Fruit fly (Drosophila melanogaster) whole organism, wandering third instar larva: ENCODE data around the gene Fas3.

Source experiments
- Abd-B ChIP-seq: fragments of >200 bp; optimal IDR thresholded peaks from 2 replicates; lab custom pipeline; 2017; ENCODE audit warnings: missing biosample characterization, missing genetic modification characterization
- CG32264 ChIP-seq: fragments of 200-800 bp; sonication (Bioruptor generic); optimal IDR thresholded peaks from 2 replicates; lab custom pipeline; 2016; ENCODE audit warnings: missing biosample characterization, missing genetic modification characterization
- CG9705 ChIP-seq: fragments of 200-800 bp; sonication (Bioruptor generic); optimal IDR thresholded peaks from 2 replicates; lab custom pipeline; 2018; ENCODE audit warnings: missing biosample characterization, mild to moderate bottlenecking, missing genetic modification characterization
- CrebA ChIP-seq: fragments of 200-800 bp; sonication (Bioruptor generic); optimal IDR thresholded peaks from 2 replicates; lab custom pipeline; 2016; ENCODE audit warnings: missing biosample characterization, mild to moderate bottlenecking, missing genetic modification characterization, borderline replicate concordance
- Dfd ChIP-seq: fragments of >200 bp; optimal IDR thresholded peaks from 2 replicates; lab custom pipeline; 2017; ENCODE audit warnings: missing biosample characterization, missing genetic modification characterization
- Dif ChIP-seq: fragments of 200-275, 200-300 bp; sonication (Bioruptor generic); optimal IDR thresholded peaks from 2 replicates; lab custom pipeline; 2018; ENCODE audit warnings: missing biosample characterization, missing genetic modification characterization; ENCODE audit not compliant: partially characterized antibody
- GATAd ChIP-seq: sonication (Bioruptor generic); optimal IDR thresholded peaks from 2 replicates; lab custom pipeline; 2016; ENCODE audit warnings: missing biosample characterization, missing genetic modification characterization
- HLH106 ChIP-seq: fragments of 200-800 bp; optimal IDR thresholded peaks from 3 replicates; lab custom pipeline; 2019; ENCODE audit warnings: missing biosample characterization, mild to moderate bottlenecking, missing genetic modification characterization, moderate library complexity
- Hnf4 ChIP-seq: fragments of 200-800 bp; sonication (Bioruptor generic); optimal IDR thresholded peaks from 2 replicates; lab custom pipeline; 2016; ENCODE audit warnings: missing biosample characterization, mild to moderate bottlenecking, missing genetic modification characterization
- Hr78 ChIP-seq: fragments of >200 bp; optimal IDR thresholded peaks from 2 replicates; lab custom pipeline; 2017; ENCODE audit warnings: missing biosample characterization, missing genetic modification characterization
- Hr83 ChIP-seq: fragments of 200-300 bp; sonication (Bioruptor generic); optimal IDR thresholded peaks from 2 replicates; lab custom pipeline; 2016; ENCODE audit warnings: missing biosample characterization, mild to moderate bottlenecking, missing genetic modification characterization, moderate library complexity; ENCODE audit not compliant: poor library complexity, severe bottlenecking
- Jra ChIP-seq: sonication (Bioruptor generic); optimal IDR thresholded peaks from 2 replicates; lab custom pipeline; 2016; ENCODE audit warnings: missing biosample characterization, missing genetic modification characterization
- Mio ChIP-seq: sonication (Bioruptor generic); optimal IDR thresholded peaks from 2 replicates; lab custom pipeline; 2016; ENCODE audit warnings: missing biosample characterization, missing genetic modification characterization
- Myc ChIP-seq: fragments of >200 bp; optimal IDR thresholded peaks from 2 replicates; lab custom pipeline; 2017
- N ChIP-seq: fragments of >200 bp; optimal IDR thresholded peaks from 2 replicates; lab custom pipeline; 2018; ENCODE audit warnings: missing biosample characterization, missing external identifiers, missing genetic modification characterization
- OdsH ChIP-seq: fragments of 200-800 bp; sonication (Bioruptor generic); optimal IDR thresholded peaks from 2 replicates; lab custom pipeline; 2016; ENCODE audit warnings: missing biosample characterization, mild to moderate bottlenecking, missing genetic modification characterization
- Rel ChIP-seq, 2 experiments: fragments of 200-800 bp; sonication (Bioruptor generic) in 1 of 2; optimal IDR thresholded peaks; 2 replicates in 1 of 2; 3 replicates in 1 of 2; lab custom pipeline; 2016 to 2019; ENCODE audit warnings: mild to moderate bottlenecking in 2 of 2, missing biosample characterization in 2 of 2, missing genetic modification characterization in 2 of 2, moderate library complexity in 1 of 2
- Sp1 ChIP-seq: fragments of 200-800 bp; sonication (Bioruptor generic); optimal IDR thresholded peaks from 3 replicates; lab custom pipeline; 2019; ENCODE audit warnings: missing biosample characterization, mild to moderate bottlenecking, missing genetic modification characterization, moderate library complexity
- Vsx2 ChIP-seq: fragments of 200-300, 225-300 bp; sonication (Bioruptor generic); optimal IDR thresholded peaks from 2 replicates; lab custom pipeline; 2018; ENCODE audit warnings: missing biosample characterization, missing genetic modification characterization; ENCODE audit not compliant: partially characterized antibody
- br ChIP-seq: fragments of 200-800 bp; sonication (Bioruptor generic); optimal IDR thresholded peaks from 2 replicates; lab custom pipeline; 2016; ENCODE audit warnings: missing biosample characterization, missing genetic modification characterization
- brk ChIP-seq: fragments of 200-800 bp; sonication (Bioruptor generic); optimal IDR thresholded peaks from 2 replicates; lab custom pipeline; 2016; ENCODE audit warnings: missing biosample characterization, mild to moderate bottlenecking, missing genetic modification characterization
- dl ChIP-seq, 2 experiments: fragments of 175-275, 200-275 bp in 1 of 2; fragments of 200-275 bp in 1 of 2; sonication (Bioruptor generic); optimal IDR thresholded peaks; lab custom pipeline; 2018; ENCODE audit warnings: mild to moderate bottlenecking in 2 of 2, missing biosample characterization in 2 of 2, missing genetic modification characterization in 2 of 2, moderate library complexity in 2 of 2; ENCODE audit not compliant: partially characterized antibody in 2 of 2, insufficient read depth in 1 of 2
- dmrt93B ChIP-seq: fragments of 200-800 bp; sonication (Bioruptor generic); optimal IDR thresholded peaks from 2 replicates; lab custom pipeline; 2018; ENCODE audit warnings: missing biosample characterization, mild to moderate bottlenecking, missing genetic modification characterization
- dsf ChIP-seq: sonication (Bioruptor generic); optimal IDR thresholded peaks from 2 replicates; lab custom pipeline; 2016; ENCODE audit warnings: missing biosample characterization, missing genetic modification characterization, borderline replicate concordance
- ey ChIP-seq: fragments of 200-800 bp; sonication (Bioruptor generic); optimal IDR thresholded peaks from 2 replicates; lab custom pipeline; 2016; ENCODE audit warnings: missing biosample characterization, missing genetic modification characterization
- foxo ChIP-seq, 2 experiments: fragments of 200-800 bp; sonication (Bioruptor generic); optimal IDR thresholded peaks; 2 replicates in 1 of 2; 3 replicates in 1 of 2; lab custom pipeline; 2016 to 2017; ENCODE audit warnings: missing biosample characterization in 2 of 2, missing genetic modification characterization in 2 of 2
- fru ChIP-seq: fragments of 200-800 bp; sonication (Bioruptor generic); optimal IDR thresholded peaks from 3 replicates; lab custom pipeline; 2016; ENCODE audit warnings: missing biosample characterization, mild to moderate bottlenecking, missing genetic modification characterization
- h ChIP-seq: fragments of 200-800 bp; sonication (Bioruptor generic); optimal IDR thresholded peaks from 3 replicates; lab custom pipeline; 2016; ENCODE audit warnings: missing biosample characterization, mild to moderate bottlenecking, missing genetic modification characterization
- jim ChIP-seq: fragments of 175-275, 200-325 bp; sonication (Bioruptor generic); optimal IDR thresholded peaks from 2 replicates; lab custom pipeline; 2016; ENCODE audit warnings: missing biosample characterization, mild to moderate bottlenecking, missing genetic modification characterization
- lola ChIP-seq: fragments of >200 bp; optimal IDR thresholded peaks from 2 replicates; lab custom pipeline; 2017; ENCODE audit warnings: missing biosample characterization, missing genetic modification characterization
- pan ChIP-seq: fragments of >200 bp; optimal IDR thresholded peaks from 2 replicates; lab custom pipeline; 2017
- psq ChIP-seq: fragments of 200-800 bp; sonication (Bioruptor generic); optimal IDR thresholded peaks from 3 replicates; lab custom pipeline; 2017; ENCODE audit warnings: missing biosample characterization, mild to moderate bottlenecking, missing genetic modification characterization, moderate library complexity
- rgr ChIP-seq: fragments of 200-800 bp; sonication (Bioruptor generic); optimal IDR thresholded peaks from 3 replicates; lab custom pipeline; 2016; ENCODE audit warnings: missing biosample characterization, mild to moderate bottlenecking, missing genetic modification characterization
- sage ChIP-seq: fragments of 200-800 bp; sonication (Bioruptor generic); optimal IDR thresholded peaks from 2 replicates; lab custom pipeline; 2016; ENCODE audit warnings: missing biosample characterization, mild to moderate bottlenecking, missing genetic modification characterization
- sv ChIP-seq: fragments of 200-800 bp; sonication (Bioruptor generic); optimal IDR thresholded peaks from 3 replicates; lab custom pipeline; 2016; ENCODE audit warnings: missing biosample characterization, missing genetic modification characterization
- tai ChIP-seq: sonication (Bioruptor generic); optimal IDR thresholded peaks from 2 replicates; lab custom pipeline; 2016; ENCODE audit warnings: missing biosample characterization, missing genetic modification characterization
- usp ChIP-seq: fragments of >200 bp; optimal IDR thresholded peaks from 2 replicates; lab custom pipeline; 2017; ENCODE audit warnings: missing biosample characterization, missing genetic modification characterization
- woc ChIP-seq: sonication (Bioruptor generic); optimal IDR thresholded peaks from 2 replicates; lab custom pipeline; 2016; ENCODE audit warnings: missing biosample characterization, mild to moderate bottlenecking, missing genetic modification characterization

The Fas3 gene

DNA sequence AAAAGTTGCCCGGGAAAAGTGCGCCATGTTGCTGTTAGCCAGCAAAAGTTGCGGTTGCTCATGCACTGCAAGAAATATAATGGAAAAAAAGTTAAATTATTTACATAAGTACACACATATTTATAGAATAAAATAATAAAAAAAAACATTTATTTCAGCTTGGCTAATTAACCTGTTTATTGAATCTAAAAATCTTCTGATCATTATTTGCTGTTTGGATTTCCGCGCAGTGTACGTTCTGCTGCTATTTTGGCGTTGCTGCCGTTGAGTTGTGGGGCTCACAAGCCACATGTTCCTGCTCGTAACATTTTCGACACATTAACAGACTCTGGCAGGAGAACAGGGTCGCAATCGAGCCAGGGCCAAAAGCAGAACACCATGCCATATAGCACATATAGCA, 9.4 kb upstream of the Fas3 start (continued):
- no peak for TF ChIP-seq CG32264 (GFP tag; lab: Kevin White, UChicago)
- TF ChIP-seq Dfd (GFP tag; lab: Kevin White, UChicago) = no peak
- TF ChIP-seq Mio (GFP tag; lab: Kevin White, UChicago) = no peak
- peak; percentile 38 for TF ChIP-seq Jra (GFP tag; lab: Kevin White, UChicago)
- TF ChIP-seq, all 38 proteins: peak for 21

DNA sequence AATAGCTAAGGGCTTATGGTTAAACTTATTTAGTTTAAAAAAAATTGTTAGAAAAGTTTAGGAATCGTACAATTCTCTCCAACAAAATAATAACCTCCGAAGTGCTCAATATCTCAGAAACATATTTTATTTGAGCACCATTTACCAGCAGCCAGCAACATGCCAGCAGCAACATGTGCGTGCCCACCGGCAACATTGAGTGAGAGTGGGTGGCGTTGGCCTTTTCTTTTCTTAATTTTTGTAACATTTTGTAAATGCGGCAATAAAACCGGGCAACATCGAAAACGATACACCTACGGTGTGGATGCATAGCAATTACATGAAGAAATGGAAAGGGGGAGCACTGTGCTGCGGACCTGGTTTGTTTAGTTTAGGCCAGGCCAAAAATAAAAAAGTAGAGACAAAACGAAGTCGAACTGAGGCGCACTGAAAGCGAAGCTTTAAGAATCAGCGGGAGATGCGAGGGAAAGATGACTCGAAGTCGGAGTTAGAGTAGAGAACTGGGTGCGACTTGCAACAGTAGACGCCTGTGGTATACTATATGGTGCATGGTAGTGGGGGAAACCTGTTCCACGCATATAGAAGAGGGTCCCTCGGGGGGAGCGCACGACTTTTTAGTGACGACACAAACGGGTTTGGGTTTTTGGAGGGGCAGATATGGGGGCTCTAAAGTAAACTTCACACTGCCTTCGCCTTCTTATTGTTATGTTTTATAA, 8.2 kb upstream of the Fas3 start:
- TF ChIP-seq Dif (GFP tag; lab: Kevin White, UChicago) (peak; percentile 86), CrebA (GFP tag; lab: Kevin White, UChicago) (peak; percentile 53), OdsH (GFP tag; lab: Kevin White, UChicago) (no peak), Rel (GFP tag; optimal IDR thresholded peaks at IDR 0.05; lab: Kevin White, UChicago) (no peak), Rel (tag; optimal IDR thresholded peaks at IDR 0.05; lab: Kevin White, UChicago) (no peak), Vsx2 (GFP tag; lab: Kevin White, UChicago) (peak; percentile 88), dl (GFP tag; optimal IDR thresholded peaks at IDR 0.05; lab: Kevin White, UChicago; ENCODE audit: insufficient read depth in 1 of 2, partially characterized antibody in 2 of 2) (peak in 1 of 2 experiments; percentile 74)

DNA sequence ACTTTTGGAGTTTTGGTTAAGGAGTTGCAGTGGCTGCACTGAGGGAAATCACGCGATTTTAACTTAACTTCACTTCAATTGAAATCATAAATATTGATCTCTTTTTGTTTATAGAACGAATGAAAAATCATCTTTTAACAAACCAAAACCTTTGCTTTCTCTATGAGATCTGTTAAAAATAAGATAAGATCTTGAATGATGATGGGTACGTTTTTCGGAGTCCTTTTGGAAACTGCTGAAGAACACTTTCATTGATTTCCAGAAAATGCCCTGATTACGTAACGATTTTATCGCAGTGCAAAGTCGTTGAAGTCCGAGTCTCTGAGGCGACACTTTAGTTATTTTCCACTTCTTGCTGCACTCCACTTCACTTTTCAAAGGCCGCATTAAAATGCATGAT, 7.6 kb upstream of the Fas3 start:
- TF ChIP-seq tai (GFP tag; lab: Kevin White, UChicago) = peak; percentile 60
- peak; percentile 88 for TF ChIP-seq woc (GFP tag; lab: Kevin White, UChicago)
- no peak for TF ChIP-seq Vsx2 (GFP tag; lab: Kevin White, UChicago)
- TF ChIP-seq lola (GFP tag; lab: Kevin White, UChicago) = no peak
- no peak for TF ChIP-seq Myc (lab: Kevin White, UChicago)
- TF ChIP-seq N = no peak
- TF ChIP-seq Hnf4 (GFP tag; lab: Kevin White, UChicago) = peak; percentile 61
- TF ChIP-seq Abd-B (GFP tag; lab: Kevin White, UChicago) = no peak
- TF ChIP-seq brk (GFP tag; lab: Kevin White, UChicago) = peak; percentile 61
- no peak for TF ChIP-seq Dif (GFP tag; lab: Kevin White, UChicago)
- no peak for TF ChIP-seq jim (GFP tag; lab: Kevin White, UChicago)
- peak; percentile 90 for TF ChIP-seq h (GFP tag; lab: Kevin White, UChicago)
- no peak for TF ChIP-seq Hr83 (GFP tag; lab: Kevin White, UChicago)
- TF ChIP-seq Mio (GFP tag; lab: Kevin White, UChicago) = peak; percentile 5
- TF ChIP-seq foxo (GFP tag; optimal IDR thresholded peaks at IDR 0.05; lab: Kevin White, UChicago) = peak in 1 of 2 experiments; percentile 89
- TF ChIP-seq GATAd (GFP tag; lab: Kevin White, UChicago) = no peak
- peak; percentile 24 for TF ChIP-seq Jra (GFP tag; lab: Kevin White, UChicago)
- TF ChIP-seq usp (GFP tag; lab: Kevin White, UChicago) = no peak
- peak; percentile 52 for TF ChIP-seq dsf
- peak; percentile 90 for TF ChIP-seq br (GFP tag; lab: Kevin White, UChicago)
- peak; percentile 85 for TF ChIP-seq rgr (GFP tag; lab: Kevin White, UChicago)
- peak; percentile 72 for TF ChIP-seq sage
- peak; percentile 92 for TF ChIP-seq Sp1 (GFP tag; lab: Kevin White, UChicago)
- TF ChIP-seq psq (GFP tag; lab: Kevin White, UChicago) = peak; percentile 83
- TF ChIP-seq CrebA (GFP tag; lab: Kevin White, UChicago) = no peak
- peak; percentile 89 for TF ChIP-seq ey (GFP tag; lab: Kevin White, UChicago)
- peak; percentile 92 for TF ChIP-seq HLH106
- TF ChIP-seq sv (GFP tag; lab: Kevin White, UChicago) = no peak
- TF ChIP-seq CG32264 (GFP tag; lab: Kevin White, UChicago) = peak; percentile 67
- TF ChIP-seq OdsH (GFP tag; lab: Kevin White, UChicago) = peak; percentile 86
- peak; percentile 91 for TF ChIP-seq fru
- TF ChIP-seq CG9705 = peak; percentile 71
- TF ChIP-seq Rel (GFP tag; optimal IDR thresholded peaks at IDR 0.05; lab: Kevin White, UChicago) = no peak
- TF ChIP-seq Rel (tag; optimal IDR thresholded peaks at IDR 0.05; lab: Kevin White, UChicago) = peak; percentile 27
- no peak for TF ChIP-seq Hr78 (GFP tag; lab: Kevin White, UChicago)
- TF ChIP-seq dl (GFP tag; optimal IDR thresholded peaks at IDR 0.05; lab: Kevin White, UChicago; ENCODE audit: insufficient read depth in 1 of 2, partially characterized antibody in 2 of 2) = peak in 1 of 2 experiments; percentile 29
- TF ChIP-seq pan (lab: Kevin White, UChicago) = no peak
- no peak for TF ChIP-seq Dfd (GFP tag; lab: Kevin White, UChicago)
- TF ChIP-seq dmrt93B (GFP tag; lab: Kevin White, UChicago) = peak; percentile 85
